Worm (Caenorhabditis elegans) whole organism, mixed stage, embryonic: ENCODE results near the gene pgl-1.

Experiments used
- M03D4.4 ChIP-seq: sonication (generic microtip); optimal IDR thresholded peaks from 2 replicates; lab custom pipeline; 2017; ENCODE audit warnings: mild to moderate bottlenecking, missing genetic modification characterization, missing compliant biosample characterization
- bed-3 ChIP-seq: fragments of 200-800 bp; sonication (Bioruptor generic); optimal IDR thresholded peaks from 3 replicates; lab custom pipeline; 2018; ENCODE audit warnings: mild to moderate bottlenecking, missing genetic modification characterization, moderate library complexity, missing compliant biosample characterization
- blmp-1 ChIP-seq: fragments of 150-350 bp; optimal IDR thresholded peaks from 2 replicates; lab custom pipeline; 2014; ENCODE audit warnings: missing biosample characterization, missing genetic modification characterization
- ceh-39 ChIP-seq: fragments of 150-350 bp; optimal IDR thresholded peaks from 2 replicates; lab custom pipeline; 2014; ENCODE audit warnings: missing biosample characterization, missing genetic modification characterization
- ceh-83 ChIP-seq: fragments of 200-800 bp; sonication (Bioruptor generic); optimal IDR thresholded peaks from 2 replicates; lab custom pipeline; 2018; ENCODE audit warnings: mild to moderate bottlenecking, missing genetic modification characterization, missing compliant biosample characterization
- ces-1 ChIP-seq: fragments of 150-350 bp; optimal IDR thresholded peaks from 2 replicates; lab custom pipeline; 2014; ENCODE audit warnings: missing biosample characterization, missing genetic modification reagents, missing genetic modification characterization
- drap-1 ChIP-seq: fragments of 200-800 bp; sonication (Bioruptor generic); optimal IDR thresholded peaks from 3 replicates; lab custom pipeline; 2018; ENCODE audit warnings: mild to moderate bottlenecking, missing genetic modification characterization, missing compliant biosample characterization
- elt-1 ChIP-seq: sonication (generic microtip); optimal IDR thresholded peaks from 2 replicates; lab custom pipeline; 2017; ENCODE audit warnings: missing genetic modification characterization, mild to moderate bottlenecking, missing compliant biosample characterization, antibody characterized with exemption, moderate library complexity, borderline replicate concordance; ENCODE audit not compliant: insufficient read depth
- elt-3 ChIP-seq: fragments of 150-350 bp; optimal IDR thresholded peaks from 2 replicates; lab custom pipeline; 2014; ENCODE audit warnings: missing biosample characterization, missing genetic modification characterization
- flh-1 ChIP-seq: fragments of 200-800 bp; sonication (Bioruptor generic); optimal IDR thresholded peaks from 2 replicates; lab custom pipeline; 2018; ENCODE audit warnings: mild to moderate bottlenecking, missing genetic modification characterization, moderate library complexity, missing compliant biosample characterization
- hlh-1 ChIP-seq: fragments of 150-350 bp; optimal IDR thresholded peaks from 2 replicates; lab custom pipeline; 2014; ENCODE audit warnings: missing biosample characterization, missing genetic modification reagents, missing genetic modification characterization
- lin-13 ChIP-seq: fragments of 150-350 bp; optimal IDR thresholded peaks from 2 replicates; lab custom pipeline; 2014; ENCODE audit warnings: missing biosample characterization, missing genetic modification characterization
- lin-32 ChIP-seq: fragments of 200-800 bp; sonication (Bioruptor generic); optimal IDR thresholded peaks from 2 replicates; lab custom pipeline; 2018; ENCODE audit warnings: mild to moderate bottlenecking, missing genetic modification characterization, missing compliant biosample characterization
- lsy-2 ChIP-seq: fragments of 150-350 bp; optimal IDR thresholded peaks from 2 replicates; lab custom pipeline; 2014; ENCODE audit warnings: missing biosample characterization, missing genetic modification characterization
- mab-5 ChIP-seq: fragments of 150-350 bp; optimal IDR thresholded peaks from 2 replicates; lab custom pipeline; 2014; ENCODE audit warnings: missing biosample characterization, missing genetic modification characterization
- mls-2 ChIP-seq: sonication (generic microtip); optimal IDR thresholded peaks from 2 replicates; lab custom pipeline; 2016; ENCODE audit warnings: mild to moderate bottlenecking, missing genetic modification characterization, moderate library complexity, missing compliant biosample characterization
- nhr-12 ChIP-seq: fragments of 150-350 bp; optimal IDR thresholded peaks from 2 replicates; lab custom pipeline; 2014; ENCODE audit warnings: missing biosample characterization, missing genetic modification characterization
- nhr-2 ChIP-seq: fragments of 150-350 bp; optimal IDR thresholded peaks from 2 replicates; lab custom pipeline; 2014; ENCODE audit warnings: missing biosample characterization, missing genetic modification characterization
- nhr-237 ChIP-seq: fragments of 150-350 bp; optimal IDR thresholded peaks from 2 replicates; lab custom pipeline; 2014; ENCODE audit warnings: missing biosample characterization, missing genetic modification characterization
- nhr-28 ChIP-seq: fragments of 150-350 bp; optimal IDR thresholded peaks from 2 replicates; lab custom pipeline; 2014; ENCODE audit warnings: missing biosample characterization, missing genetic modification characterization
- nhr-76 ChIP-seq: sonication (generic microtip); optimal IDR thresholded peaks from 2 replicates; lab custom pipeline; 2017; ENCODE audit warnings: missing biosample characterization, missing genetic modification characterization
- sem-2 ChIP-seq: fragments of 200-800 bp; sonication (Bioruptor generic); optimal IDR thresholded peaks from 2 replicates; lab custom pipeline; 2018; ENCODE audit warnings: mild to moderate bottlenecking, missing genetic modification characterization, missing compliant biosample characterization
- snpc-4 ChIP-seq: fragments of 150-350 bp; optimal IDR thresholded peaks from 2 replicates; lab custom pipeline; 2014; ENCODE audit warnings: missing biosample characterization, missing genetic modification characterization
- sptf-1 ChIP-seq: sonication (generic microtip); optimal IDR thresholded peaks from 2 replicates; lab custom pipeline; 2017; ENCODE audit warnings: mild to moderate bottlenecking, missing genetic modification characterization, moderate library complexity, missing compliant biosample characterization
- tbx-8 ChIP-seq: fragments of 200-800 bp; sonication (Bioruptor generic); optimal IDR thresholded peaks from 2 replicates; lab custom pipeline; 2018; ENCODE audit warnings: mild to moderate bottlenecking, missing genetic modification characterization, moderate library complexity, missing compliant biosample characterization
- unc-120 ChIP-seq: sonication (generic microtip); optimal IDR thresholded peaks from 2 replicates; lab custom pipeline; 2017; ENCODE audit warnings: missing genetic modification characterization, missing compliant biosample characterization; ENCODE audit not compliant: poor library complexity, severe bottlenecking
- unc-62 ChIP-seq: fragments of 150-350 bp; optimal IDR thresholded peaks from 2 replicates; lab custom pipeline; 2014; ENCODE audit warnings: missing biosample characterization, missing genetic modification reagents, missing genetic modification characterization
- zip-8 ChIP-seq: fragments of 150-350 bp; optimal IDR thresholded peaks from 2 replicates; lab custom pipeline; 2014; ENCODE audit warnings: missing biosample characterization, missing genetic modification characterization
- ztf-11 ChIP-seq: fragments of 150-350 bp; optimal IDR thresholded peaks from 2 replicates; lab custom pipeline; 2014; ENCODE audit warnings: missing biosample characterization, missing genetic modification characterization

Gene pgl-1

DNA sequence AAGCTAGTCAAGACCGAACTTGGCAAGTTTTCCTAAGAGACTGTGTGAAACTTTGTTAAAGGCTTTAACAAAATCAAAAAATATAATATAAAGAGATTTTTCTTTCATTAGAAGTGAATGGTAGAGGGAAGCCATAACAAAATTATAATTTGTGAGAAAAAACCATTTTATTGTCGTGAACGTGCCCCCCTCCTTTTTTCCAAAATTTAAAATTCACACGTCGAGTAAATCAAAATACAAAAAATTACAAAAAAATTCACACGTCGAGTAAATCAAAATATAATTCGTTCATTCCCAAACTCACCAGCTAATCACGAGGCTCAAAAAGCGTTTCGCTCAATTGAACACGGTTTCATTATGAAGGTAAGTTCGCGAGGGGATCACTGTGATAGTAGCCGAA, 32.4 kb upstream of the pgl-1 start, which contains the start of gene C25A8.2:
Gene C25A8.2, plus strand, starts transcription at position 301 of the 400 bp plus-strand sequence.
- TF ChIP-seq nhr-28 (no peak), ceh-83 (GFP tag; lab: Kevin White, UChicago) (no peak), mls-2 (tag; lab: Kevin White, UChicago) (no peak), hlh-1 (tag; lab: Kevin White, UChicago) (no peak), flh-1 (GFP tag; lab: Kevin White, UChicago) (no peak), lin-13 (tag; lab: Kevin White, UChicago) (no peak), ceh-39 (tag; lab: Kevin White, UChicago) (no peak), snpc-4 (no peak), lin-32 (GFP tag; lab: Kevin White, UChicago) (no peak), drap-1 (GFP tag; lab: Kevin White, UChicago) (no peak), nhr-12 (tag; lab: Kevin White, UChicago) (no peak), tbx-8 (GFP tag; lab: Kevin White, UChicago) (no peak), nhr-76 (tag; lab: Kevin White, UChicago) (no peak), nhr-2 (tag; lab: Kevin White, UChicago) (no peak), zip-8 (no peak), nhr-237 (no peak)

DNA sequence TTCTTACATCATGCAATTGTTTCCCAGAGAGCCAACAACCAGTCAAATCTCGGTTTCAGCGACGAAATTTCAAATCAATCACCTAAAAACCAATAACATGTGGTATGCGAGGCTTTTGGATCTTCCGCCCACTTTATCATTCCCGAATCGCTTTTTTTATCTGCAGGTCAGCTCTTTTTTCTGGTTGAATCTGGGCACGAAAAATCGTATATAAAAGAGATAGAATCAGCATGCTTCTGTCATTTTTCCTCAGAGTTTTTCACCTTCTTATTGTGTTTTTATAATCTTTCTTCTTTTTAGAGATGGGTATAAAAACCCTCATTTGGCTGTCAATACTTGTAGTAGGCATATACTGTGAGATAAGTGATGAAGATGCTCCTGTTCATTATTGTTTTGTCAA, 26.2 kb upstream of the pgl-1 start, which contains the start of gene cht-3:
Gene cht-3, plus strand, starts transcription at position 301 of the 400 bp plus-strand sequence.
- TF ChIP-seq lin-32 (GFP tag; lab: Kevin White, UChicago), result no peak
- no peak for TF ChIP-seq blmp-1 (tag; lab: Kevin White, UChicago)
- TF ChIP-seq elt-3 (tag; lab: Kevin White, UChicago), result no peak
- no peak for TF ChIP-seq sem-2 (GFP tag; lab: Kevin White, UChicago)
- no peak for TF ChIP-seq lin-13 (tag; lab: Kevin White, UChicago)
- no peak for TF ChIP-seq ceh-39 (tag; lab: Kevin White, UChicago)
- TF ChIP-seq flh-1 (GFP tag; lab: Kevin White, UChicago), result no peak
- no peak for TF ChIP-seq M03D4.4 (tag; lab: Kevin White, UChicago)
- no peak for TF ChIP-seq bed-3 (GFP tag; lab: Kevin White, UChicago)
- no peak for TF ChIP-seq nhr-237
- no peak for TF ChIP-seq lsy-2 (tag; lab: Kevin White, UChicago)
- TF ChIP-seq unc-120 (tag; lab: Kevin White, UChicago), result no peak
- no peak for TF ChIP-seq nhr-2 (tag; lab: Kevin White, UChicago)
- no peak for TF ChIP-seq mab-5 (tag; lab: Kevin White, UChicago)
- TF ChIP-seq, all 35 proteins: peak for 0

DNA sequence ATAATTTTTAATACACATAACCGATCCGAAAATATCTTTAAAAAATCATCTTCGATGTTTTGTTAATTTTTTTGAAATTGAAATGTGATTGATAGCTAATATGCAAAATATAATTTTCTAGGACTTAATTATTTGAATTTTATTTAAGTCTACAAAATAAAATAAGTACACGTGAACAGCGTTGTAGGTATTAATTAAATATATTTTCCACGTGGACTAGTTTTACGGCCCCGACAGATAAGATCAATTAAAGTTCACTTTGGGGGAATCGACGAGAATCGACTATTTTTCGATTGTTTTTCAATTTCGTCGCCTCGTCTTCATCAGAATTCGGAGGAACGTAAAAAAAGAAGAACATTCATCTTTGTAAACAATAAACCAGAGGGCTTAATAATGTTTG, 22.1 kb upstream of the pgl-1 start, which contains the start of gene C25A8.5:
Gene C25A8.5, plus strand, starts transcription at position 301 of the 400 bp plus-strand sequence.
- TF ChIP-seq tbx-8 (GFP tag; lab: Kevin White, UChicago) (no peak), nhr-237 (no peak), unc-120 (tag; lab: Kevin White, UChicago) (no peak), lin-32 (GFP tag; lab: Kevin White, UChicago) (no peak), hlh-1 (tag; lab: Kevin White, UChicago) (no peak), mab-5 (tag; lab: Kevin White, UChicago) (no peak), elt-1 (tag; lab: Kevin White, UChicago) (no peak), ztf-11 (tag; lab: Kevin White, UChicago) (no peak), ceh-83 (GFP tag; lab: Kevin White, UChicago) (no peak)

DNA sequence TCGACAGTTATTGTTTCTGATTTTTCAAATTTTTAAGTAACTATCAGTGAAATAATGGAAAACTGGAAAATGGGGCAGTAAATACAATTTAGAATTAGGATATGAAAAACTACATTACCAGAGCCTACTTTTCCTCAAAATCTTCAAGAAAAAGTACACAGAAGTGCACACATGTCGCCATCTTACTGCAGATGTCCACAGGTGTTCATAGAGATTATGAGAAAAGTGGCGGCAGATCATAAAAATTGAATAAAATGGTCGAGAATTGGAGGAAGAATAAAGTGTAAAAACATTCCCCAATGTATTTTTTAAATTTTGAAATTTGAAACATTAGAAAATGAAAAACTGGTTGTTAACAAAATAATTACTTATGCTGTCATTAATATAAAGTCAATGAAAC, 20.8 kb upstream of the pgl-1 start:
- TF ChIP-seq sptf-1 (tag; lab: Kevin White, UChicago), result no peak
- peak; percentile 91 for TF ChIP-seq lin-32 (GFP tag; lab: Kevin White, UChicago)

DNA sequence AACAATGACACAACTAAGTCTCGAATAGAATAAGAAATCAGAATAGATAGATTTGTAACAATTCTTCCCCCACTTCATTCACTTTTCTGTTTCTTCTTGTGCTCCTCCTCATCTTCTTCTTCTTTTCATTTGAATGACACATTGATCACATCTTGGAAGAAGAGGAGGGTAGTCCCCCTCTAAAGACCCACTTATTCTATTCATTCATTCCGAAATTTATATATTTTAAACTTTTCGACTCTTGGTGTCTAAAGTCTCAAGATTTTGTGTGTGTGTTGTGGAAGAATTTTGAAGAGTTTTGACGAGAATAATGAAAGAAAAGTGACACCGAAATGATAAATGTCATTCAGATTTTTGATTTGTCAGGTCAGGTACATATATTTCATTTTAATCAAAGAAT, 14.0 kb upstream of the pgl-1 start:
- TF ChIP-seq lsy-2 (tag; lab: Kevin White, UChicago) (no peak), nhr-12 (tag; lab: Kevin White, UChicago) (no peak), unc-62 (peak; percentile 64), ces-1 (GFP tag; lab: Kevin White, UChicago) (peak; percentile 13), ztf-11 (tag; lab: Kevin White, UChicago) (no peak), flh-1 (GFP tag; lab: Kevin White, UChicago) (no peak), unc-120 (tag; lab: Kevin White, UChicago) (peak; percentile 30)
